Worm (Caenorhabditis elegans) whole organism, L3 larva: ENCODE results near the gene ZC513.3.

ENCODE experiments used
- aly-2 ChIP-seq: fragments of 150-350 bp; optimal IDR thresholded peaks from 2 replicates; lab custom pipeline; 2014; ENCODE audit warnings: missing biosample characterization, missing genetic modification characterization
- ceh-16 ChIP-seq: sonication (generic microtip); optimal IDR thresholded peaks from 2 replicates; lab custom pipeline; 2017; ENCODE audit warnings: missing biosample characterization, missing genetic modification characterization
- egl-27 ChIP-seq: sonication (generic microtip); optimal IDR thresholded peaks from 4 replicates; lab custom pipeline; 2017; ENCODE audit warnings: missing biosample characterization, missing genetic modification reagents, missing genetic modification characterization
- elt-2 ChIP-seq: sonication (generic microtip); optimal IDR thresholded peaks from 2 replicates; lab custom pipeline; 2016; ENCODE audit warnings: missing genetic modification reagents, mild to moderate bottlenecking, missing genetic modification characterization, missing compliant biosample characterization
- fos-1 ChIP-seq: fragments of 150-350 bp; optimal IDR thresholded peaks from 2 replicates; lab custom pipeline; 2014; ENCODE audit warnings: missing biosample characterization, missing genetic modification characterization
- nfya-1 ChIP-seq: sonication (generic microtip); optimal IDR thresholded peaks from 2 replicates; lab custom pipeline; 2017; ENCODE audit warnings: missing genetic modification characterization, mild to moderate bottlenecking, missing compliant biosample characterization, antibody characterized with exemption, moderate library complexity; ENCODE audit not compliant: insufficient read depth
- nhr-12 ChIP-seq: fragments of 150-350 bp; optimal IDR thresholded peaks from 2 replicates; lab custom pipeline; 2014; ENCODE audit warnings: missing biosample characterization, missing genetic modification characterization
- nhr-23 ChIP-seq: fragments of 150-350 bp; optimal IDR thresholded peaks from 2 replicates; lab custom pipeline; 2014; ENCODE audit warnings: missing biosample characterization, missing genetic modification reagents, missing genetic modification characterization
- nhr-237 ChIP-seq: fragments of 150-350 bp; optimal IDR thresholded peaks from 2 replicates; lab custom pipeline; 2014; ENCODE audit warnings: missing biosample characterization, missing genetic modification characterization
- nhr-28 ChIP-seq: fragments of 150-350 bp; optimal IDR thresholded peaks from 2 replicates; lab custom pipeline; 2014; ENCODE audit warnings: missing biosample characterization, missing genetic modification characterization
- nhr-76 ChIP-seq: fragments of 150-350 bp; sonication (generic microtip); optimal IDR thresholded peaks from 5 replicates; lab custom pipeline; 2014; ENCODE audit warnings: missing biosample characterization, missing genetic modification characterization
- nhr-77 ChIP-seq: fragments of 150-350 bp; optimal IDR thresholded peaks from 2 replicates; lab custom pipeline; 2014; ENCODE audit warnings: missing biosample characterization, missing genetic modification characterization
- pqm-1 ChIP-seq: fragments of 150-350 bp; optimal IDR thresholded peaks from 2 replicates; lab custom pipeline; 2017; ENCODE audit warnings: missing biosample characterization, missing genetic modification characterization, inconsistent platforms
- skn-1 ChIP-seq: fragments of 150-350 bp; optimal IDR thresholded peaks from 2 replicates; lab custom pipeline; 2014; ENCODE audit warnings: missing biosample characterization, missing genetic modification characterization

DNA sequence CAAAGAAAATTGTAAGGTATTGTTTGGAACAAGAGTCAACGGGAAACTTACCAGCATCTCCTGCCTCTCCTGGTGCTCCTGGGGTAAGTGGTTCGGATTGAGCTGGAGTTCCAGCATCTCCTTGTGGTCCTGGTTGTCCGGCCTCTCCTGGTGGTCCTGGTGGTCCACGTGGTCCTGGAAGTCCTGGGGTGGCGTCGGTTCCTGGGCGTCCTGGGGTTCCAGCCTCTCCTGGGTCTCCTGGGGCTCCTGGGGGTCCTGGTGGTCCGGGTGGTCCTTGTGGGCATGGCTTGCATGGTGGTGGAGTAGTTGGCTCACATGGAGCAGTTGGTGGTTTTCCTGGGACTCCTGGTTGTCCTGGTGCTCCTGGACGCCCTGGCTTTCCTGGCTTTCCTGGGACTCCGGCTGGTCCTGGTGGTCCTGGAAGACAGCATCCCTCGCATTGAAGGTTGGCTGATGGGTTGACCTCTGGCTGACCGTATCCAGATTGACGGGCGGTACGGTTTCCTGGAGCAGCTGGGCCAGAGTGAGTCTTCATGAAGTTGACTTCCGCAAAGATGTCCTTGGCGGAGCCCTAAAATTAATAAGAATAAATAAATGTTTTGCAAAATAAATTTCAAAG, 3.4 kb downstream of the ZC513.3 start:
- TF ChIP-seq nhr-12 (tag; lab: Kevin White, UChicago): no peak
- no peak for TF ChIP-seq skn-1
- no peak for TF ChIP-seq nhr-76
- no peak for TF ChIP-seq aly-2 (tag; lab: Kevin White, UChicago)
- TF ChIP-seq nfya-1 (tag; lab: Kevin White, UChicago): no peak
- no peak for TF ChIP-seq nhr-28 (tag; lab: Kevin White, UChicago)
- no peak for TF ChIP-seq pqm-1 (tag; lab: Kevin White, UChicago)
- no peak for TF ChIP-seq elt-2
- no peak for TF ChIP-seq egl-27 (tag; lab: Kevin White, UChicago)
- no peak for TF ChIP-seq nhr-77 (tag; lab: Kevin White, UChicago)
- TF ChIP-seq nhr-237 (tag; lab: Kevin White, UChicago): no peak
- no peak for TF ChIP-seq fos-1 (tag; lab: Kevin White, UChicago)
- no peak for TF ChIP-seq ceh-16 (tag; lab: Kevin White, UChicago)
- no peak for TF ChIP-seq nhr-23 (tag; lab: Kevin White, UChicago)
